Fruit fly (Drosophila melanogaster) whole organism, prepupa: ENCODE data around the gene Jhbp15.
A peak's percentile ranks its signal among the peaks of the same experiment; 100 is the strongest.

Experiments used
- Blimp-1 ChIP-seq: fragments of 200-800 bp; sonication (Bioruptor generic); optimal IDR thresholded peaks from 3 replicates; lab custom pipeline; 2017; ENCODE audit warnings: missing biosample characterization, missing genetic modification characterization, mild to moderate bottlenecking, moderate library complexity, missing genetic modification reagents
- CG10669 ChIP-seq: fragments of 200-800 bp; sonication (Bioruptor generic); optimal IDR thresholded peaks from 3 replicates; lab custom pipeline; 2018; ENCODE audit warnings: missing biosample characterization, mild to moderate bottlenecking, missing genetic modification characterization, moderate library complexity
- CG11902 ChIP-seq: fragments of 200-800 bp; sonication (Bioruptor generic); optimal IDR thresholded peaks from 3 replicates; lab custom pipeline; 2016; ENCODE audit warnings: missing biosample characterization, missing genetic modification characterization
- CG15336 ChIP-seq: fragments of 200-800 bp; sonication (Bioruptor generic); IDR thresholded peaks from 2 replicates; pipeline ENCODE4 v1.3.6; 2022; ENCODE audit warnings: missing biosample characterization, missing genetic modification characterization
- CG1621 ChIP-seq: fragments of 200-800 bp; sonication (Bioruptor generic); optimal IDR thresholded peaks from 3 replicates; lab custom pipeline; 2018; ENCODE audit warnings: missing biosample characterization, mild to moderate bottlenecking, missing genetic modification characterization
- CG31627 ChIP-seq: fragments of 200-800 bp; sonication (Bioruptor generic); optimal IDR thresholded peaks from 3 replicates; lab custom pipeline; 2016; ENCODE audit warnings: missing biosample characterization, missing genetic modification characterization
- CG32006 ChIP-seq: fragments of 200-800 bp; sonication (Bioruptor generic); optimal IDR thresholded peaks from 3 replicates; lab custom pipeline; 2017; ENCODE audit warnings: missing biosample characterization, mild to moderate bottlenecking, missing genetic modification characterization
- CG3919 ChIP-seq: fragments of 200-800 bp; sonication (Bioruptor generic); optimal IDR thresholded peaks from 3 replicates; lab custom pipeline; 2016; ENCODE audit warnings: missing biosample characterization, missing genetic modification characterization
- CG4318 ChIP-seq: fragments of 200-800 bp; sonication (Bioruptor generic); optimal IDR thresholded peaks from 3 replicates; lab custom pipeline; 2017; ENCODE audit warnings: missing biosample characterization, mild to moderate bottlenecking, missing genetic modification characterization
- CG6276 ChIP-seq: fragments of 200-800 bp; sonication (Bioruptor generic); optimal IDR thresholded peaks from 2 replicates; lab custom pipeline; 2017; ENCODE audit warnings: missing biosample characterization, mild to moderate bottlenecking, missing genetic modification characterization
- CG6792 ChIP-seq: fragments of 200-800 bp; sonication (Bioruptor generic); optimal IDR thresholded peaks from 3 replicates; lab custom pipeline; 2016; ENCODE audit warnings: missing biosample characterization, missing genetic modification characterization
- CG6808 ChIP-seq: fragments of 200-800 bp; sonication (Bioruptor generic); optimal IDR thresholded peaks from 3 replicates; lab custom pipeline; 2017; ENCODE audit warnings: missing biosample characterization, missing genetic modification characterization, mild to moderate bottlenecking, moderate library complexity, missing genetic modification reagents
- CG6854 ChIP-seq: fragments of 200-800 bp; sonication (Bioruptor generic); optimal IDR thresholded peaks from 2 replicates; lab custom pipeline; 2017; ENCODE audit warnings: missing biosample characterization, mild to moderate bottlenecking, missing genetic modification characterization
- CG7368 ChIP-seq: fragments of 200-800 bp; sonication (Bioruptor generic); optimal IDR thresholded peaks from 3 replicates; lab custom pipeline; 2016; ENCODE audit warnings: missing biosample characterization, missing genetic modification characterization
- CG8119 ChIP-seq: fragments of 200-800 bp; sonication (Bioruptor generic); IDR thresholded peaks from 3 replicates; pipeline ENCODE4 v1.3.6; 2022; ENCODE audit warnings: missing biosample characterization, missing genetic modification characterization
- CG9139 ChIP-seq: fragments of 200-800 bp; sonication (Bioruptor generic); optimal IDR thresholded peaks from 3 replicates; lab custom pipeline; 2017; ENCODE audit warnings: missing biosample characterization, mild to moderate bottlenecking, missing genetic modification characterization
- Eip75B ChIP-seq: fragments of 200-800 bp; sonication (Bioruptor generic); optimal IDR thresholded peaks from 3 replicates; lab custom pipeline; 2016; ENCODE audit warnings: missing biosample characterization, missing genetic modification characterization
- Eip78C ChIP-seq: fragments of 200-800 bp; sonication (Bioruptor generic); peaks from one replicate; lab custom pipeline; 2016; ENCODE audit warnings: missing biosample characterization, missing genetic modification characterization
- Eip93F ChIP-seq: fragments of 200-800 bp; sonication (Bioruptor generic); optimal IDR thresholded peaks from 2 replicates; lab custom pipeline; 2016; ENCODE audit warnings: missing biosample characterization, mild to moderate bottlenecking, missing genetic modification characterization
- Ets21C ChIP-seq: fragments of 200-800 bp; sonication (Bioruptor generic); optimal IDR thresholded peaks from 3 replicates; lab custom pipeline; 2016; ENCODE audit warnings: missing biosample characterization, missing genetic modification characterization
- Ets96B ChIP-seq: fragments of 200-800 bp; optimal IDR thresholded peaks from 2 replicates; lab custom pipeline; 2019; ENCODE audit warnings: missing biosample characterization, mild to moderate bottlenecking, missing genetic modification characterization, moderate library complexity
- Gug ChIP-seq: fragments of 200-800 bp; sonication (Bioruptor generic); IDR thresholded peaks from 2 replicates; pipeline ENCODE4 v1.3.6; 2022; ENCODE audit warnings: missing biosample characterization, missing genetic modification characterization
- Hr38 ChIP-seq: sonication (Bioruptor generic); optimal IDR thresholded peaks from 2 replicates; lab custom pipeline; 2016; ENCODE audit warnings: missing biosample characterization, missing genetic modification characterization
- Hr39 ChIP-seq: fragments of 200-800 bp; sonication (Bioruptor generic); optimal IDR thresholded peaks from 2 replicates; lab custom pipeline; 2016; ENCODE audit warnings: missing biosample characterization, missing genetic modification characterization
- Hr4 ChIP-seq: fragments of 200-800 bp; sonication (Bioruptor generic); optimal IDR thresholded peaks from 3 replicates; lab custom pipeline; 2016; ENCODE audit warnings: missing biosample characterization, missing genetic modification characterization
- Met ChIP-seq: fragments of 200-800 bp; sonication (Bioruptor generic); optimal IDR thresholded peaks from 3 replicates; lab custom pipeline; 2016; ENCODE audit warnings: missing biosample characterization, missing genetic modification characterization
- Smox ChIP-seq: fragments of 200-800 bp; sonication (Bioruptor generic); optimal IDR thresholded peaks from 3 replicates; lab custom pipeline; 2016; ENCODE audit warnings: missing biosample characterization, missing genetic modification characterization
- Sox102F ChIP-seq: fragments of 200-800 bp; sonication (Bioruptor generic); optimal IDR thresholded peaks from 2 replicates; lab custom pipeline; 2016; ENCODE audit warnings: missing biosample characterization, mild to moderate bottlenecking, missing genetic modification characterization
- Sox14 ChIP-seq: fragments of 200-800 bp; sonication (Bioruptor generic); optimal IDR thresholded peaks from 3 replicates; lab custom pipeline; 2016; ENCODE audit warnings: missing biosample characterization, missing genetic modification characterization
- achi ChIP-seq: fragments of 200-800 bp; sonication (Bioruptor generic); optimal IDR thresholded peaks from 3 replicates; lab custom pipeline; 2016; ENCODE audit warnings: missing biosample characterization, missing genetic modification characterization
- acj6 ChIP-seq: fragments of 200-800 bp; sonication (Bioruptor generic); optimal IDR thresholded peaks from 3 replicates; lab custom pipeline; 2016; ENCODE audit warnings: missing biosample characterization, missing genetic modification characterization
- cyc ChIP-seq: fragments of 200-800 bp; sonication (Bioruptor generic); optimal IDR thresholded peaks from 3 replicates; lab custom pipeline; 2016; ENCODE audit warnings: missing biosample characterization, missing genetic modification characterization
- dsx ChIP-seq: fragments of 200-800 bp; optimal IDR thresholded peaks from 3 replicates; lab custom pipeline; 2019; ENCODE audit warnings: missing biosample characterization, mild to moderate bottlenecking, missing genetic modification characterization, moderate library complexity; ENCODE audit not compliant: poor library complexity, severe bottlenecking
- eg ChIP-seq: fragments of 200-800 bp; sonication (Bioruptor generic); IDR thresholded peaks from 3 replicates; pipeline ENCODE4 v1.3.6; 2022; ENCODE audit warnings: missing biosample characterization, missing genetic modification characterization
- fd59A ChIP-seq: fragments of 200-800 bp; sonication (Bioruptor generic); optimal IDR thresholded peaks from 2 replicates; lab custom pipeline; 2017; ENCODE audit warnings: missing biosample characterization, mild to moderate bottlenecking, missing genetic modification characterization, missing genetic modification reagents
- fd85E ChIP-seq: fragments of 200-800 bp; sonication (Bioruptor generic); optimal IDR thresholded peaks from 3 replicates; lab custom pipeline; 2016; ENCODE audit warnings: missing biosample characterization, missing genetic modification characterization
- fkh ChIP-seq: fragments of 200-800 bp; sonication (Bioruptor generic); optimal IDR thresholded peaks from 3 replicates; lab custom pipeline; 2017; ENCODE audit warnings: missing biosample characterization, mild to moderate bottlenecking, missing genetic modification characterization, moderate library complexity
- net ChIP-seq: fragments of 200-800 bp; sonication (Bioruptor generic); optimal IDR thresholded peaks from 3 replicates; lab custom pipeline; 2016; ENCODE audit warnings: missing biosample characterization, missing genetic modification characterization
- pdm3 ChIP-seq: fragments of 200-800 bp; sonication (Bioruptor generic); optimal IDR thresholded peaks from 3 replicates; lab custom pipeline; 2016; ENCODE audit warnings: missing biosample characterization, missing genetic modification characterization
- salr ChIP-seq, 2 experiments: fragments of 200-800 bp; sonication (Bioruptor generic); optimal IDR thresholded peaks; 3 replicates each; lab custom pipeline; 2016 to 2018; ENCODE audit warnings: missing biosample characterization in 2 of 2, missing genetic modification characterization in 2 of 2, mild to moderate bottlenecking in 1 of 2
- spab ChIP-seq: fragments of 200-800 bp; sonication (Bioruptor generic); optimal IDR thresholded peaks from 2 replicates; lab custom pipeline; 2017; ENCODE audit warnings: missing biosample characterization, mild to moderate bottlenecking, missing genetic modification characterization, missing genetic modification reagents
- ss ChIP-seq, 2 experiments: fragments of 200-800 bp; sonication (Bioruptor generic); optimal IDR thresholded peaks; 2 replicates in 1 of 2; 3 replicates in 1 of 2; lab custom pipeline; 2017 to 2018; ENCODE audit warnings: mild to moderate bottlenecking in 2 of 2, missing biosample characterization in 2 of 2, missing genetic modification characterization in 2 of 2, moderate library complexity in 1 of 2
- svp ChIP-seq: fragments of 200-800 bp; sonication (Bioruptor generic); peaks from one replicate; lab custom pipeline; 2016; ENCODE audit warnings: missing biosample characterization, missing genetic modification characterization

Jhbp15 gene

DNA sequence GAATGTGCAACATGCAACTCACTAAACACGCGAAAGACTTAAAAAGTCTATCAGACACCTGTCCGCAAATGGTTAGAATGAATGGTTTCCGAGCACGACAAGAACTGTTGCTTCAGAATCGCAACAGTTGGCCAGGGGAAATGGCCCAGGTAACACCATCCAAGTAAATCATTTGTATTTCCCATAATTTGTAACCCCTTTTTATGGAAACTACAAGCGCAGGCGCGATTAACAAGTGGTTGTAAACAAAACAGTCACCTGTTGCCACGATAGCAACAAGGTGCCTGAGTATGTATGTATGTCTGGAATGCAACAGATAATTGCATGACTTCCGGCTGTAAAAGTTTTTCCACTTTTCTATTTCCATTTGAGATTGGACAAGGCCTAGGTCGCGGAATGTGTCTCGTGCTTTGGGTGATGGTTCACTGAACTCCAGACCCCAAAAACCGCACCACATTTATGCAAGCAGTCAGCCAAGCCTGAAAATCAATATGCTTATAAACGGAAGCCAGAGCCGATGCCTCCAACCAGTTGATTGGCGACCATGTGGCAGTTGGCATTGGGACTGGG, 7.1 kb downstream of the Jhbp15 start, which contains the start of gene CG12278:
Gene CG12278 (plus strand): TSS at position 520 of the 570 bp plus-strand sequence.
- TF ChIP-seq spab (GFP tag; lab: Kevin White, UChicago) = no peak
- TF ChIP-seq CG31627 = no peak
- peak in 1 of 2 experiments; percentile 19 for TF ChIP-seq ss (GFP tag; optimal IDR thresholded peaks at IDR 0.05; lab: Kevin White, UChicago)

- TF ChIP-seq fd59A (GFP tag; lab: Kevin White, UChicago) (no peak), cyc (GFP tag; lab: Kevin White, UChicago) (no peak), CG7368 (no peak), acj6 (GFP tag; lab: Kevin White, UChicago) (no peak), Hr39 (GFP tag; lab: Kevin White, UChicago) (no peak), Eip75B (GFP tag; lab: Kevin White, UChicago) (no peak), CG32006 (no peak), achi (GFP tag; lab: Kevin White, UChicago) (no peak), CG8119 (GFP tag; lab: Robert Waterston, UW) (no peak), Ets21C (GFP tag; lab: Kevin White, UChicago) (no peak), CG31627 (no peak), salr (GFP tag; optimal IDR thresholded peaks at IDR 0.05; lab: Kevin White, UChicago) (no peak), ss (GFP tag; optimal IDR thresholded peaks at IDR 0.05; lab: Kevin White, UChicago) (no peak), CG3919 (no peak), fkh (no peak), CG9139 (no peak), fd85E (GFP tag; lab: Kevin White, UChicago) (no peak), CG6276 (no peak), CG6792 (GFP tag; lab: Kevin White, UChicago) (no peak), Met (GFP tag; lab: Kevin White, UChicago) (no peak)
- TF ChIP-seq, all 60 proteins: peak for 0
Observed at dm6 chr3R:21042399-21042798, 8.4 kb downstream of the Jhbp15 start, which contains the start of gene Dhc93AB. Dhc93AB (minus strand) TSS chr3R:21042499.

DNA sequence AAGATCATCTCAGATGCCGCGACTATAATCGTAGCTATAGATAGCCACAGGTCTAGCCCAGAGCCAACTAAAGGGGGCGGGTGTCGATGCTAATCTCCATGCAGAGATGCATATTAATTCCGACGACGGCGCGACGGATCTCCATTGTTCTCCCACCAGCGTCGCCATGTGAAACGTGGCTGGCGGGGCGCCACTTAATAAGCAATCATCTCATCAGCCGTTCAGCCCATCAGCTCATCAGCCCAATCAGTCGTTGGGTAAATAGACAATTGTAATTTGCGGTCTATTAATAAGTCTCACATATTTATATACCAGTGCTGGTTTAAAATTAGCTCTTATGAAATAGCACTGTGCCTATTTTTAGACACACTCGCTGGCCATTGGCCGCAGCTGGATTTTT, 25.3 kb downstream of the Jhbp15 start:
- peak; percentile 58 for TF ChIP-seq svp
- TF ChIP-seq Smox (GFP tag; lab: Kevin White, UChicago) = no peak

DNA sequence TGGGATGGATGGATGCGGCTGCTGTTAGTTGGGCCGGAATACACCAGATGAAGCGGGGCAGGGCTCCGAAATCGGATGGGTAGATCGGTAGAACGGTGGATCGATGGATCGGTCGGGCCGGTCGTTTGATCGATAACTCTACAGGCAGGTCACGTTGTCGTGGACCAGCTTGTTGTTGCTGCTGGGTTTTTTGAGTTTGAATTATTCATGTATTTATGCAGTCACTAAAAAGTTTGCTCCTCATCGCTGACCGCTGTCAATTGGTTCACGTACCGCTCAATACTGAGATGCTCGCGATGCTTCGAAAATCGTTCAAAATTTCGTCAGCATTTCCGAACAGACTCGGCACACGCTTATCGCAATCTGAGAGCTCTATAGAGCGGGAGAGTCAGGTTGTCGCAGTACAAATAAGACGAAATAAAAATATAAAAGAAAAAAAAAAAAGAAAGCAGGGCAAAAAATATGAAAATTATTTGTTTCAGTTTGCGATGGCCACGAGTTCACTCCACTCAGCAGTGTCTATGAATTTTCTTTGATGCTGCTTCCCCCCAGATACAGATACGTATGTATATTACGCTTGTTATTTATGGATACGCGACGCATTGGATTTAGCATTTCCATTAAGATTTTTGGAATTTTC, 26.8 kb downstream of the Jhbp15 start, which contains the start of gene peg:
Gene peg (minus strand): TSS at position 262 of the 640 bp plus-strand sequence.
- TF ChIP-seq Sox14 (GFP tag; lab: Kevin White, UChicago) (no peak), CG6276 (peak; percentile 55), CG4318 (no peak), fd85E (GFP tag; lab: Kevin White, UChicago) (no peak), CG6792 (GFP tag; lab: Kevin White, UChicago) (no peak), pdm3 (GFP tag; lab: Kevin White, UChicago) (peak; percentile 12), Ets21C (GFP tag; lab: Kevin White, UChicago) (no peak), Gug (peak; percentile 40; the same call in 1 of the 2 replicates), Smox (GFP tag; lab: Kevin White, UChicago) (peak; percentile 8), CG15336 (GFP tag; lab: Robert Waterston, UW) (peak; percentile 44; the same call in 1 of the 2 replicates), eg (GFP tag; lab: Robert Waterston, UW) (peak; percentile 81), CG1621 (tag; lab: Kevin White, UChicago) (no peak), Ets96B (tag; lab: Kevin White, UChicago) (no peak), CG9139 (peak; percentile 31), Hr39 (GFP tag; lab: Kevin White, UChicago) (no peak), CG11902 (GFP tag; lab: Kevin White, UChicago) (no peak), CG6808 (GFP tag; lab: Kevin White, UChicago) (peak; percentile 26), spab (GFP tag; lab: Kevin White, UChicago) (no peak), Hr38 (GFP tag; lab: Kevin White, UChicago) (no peak), Blimp-1 (GFP tag; lab: Kevin White, UChicago) (no peak), Met (GFP tag; lab: Kevin White, UChicago) (peak; percentile 20), Sox102F (GFP tag; lab: Kevin White, UChicago) (peak; percentile 40), CG31627 (no peak), net (GFP tag; lab: Kevin White, UChicago) (peak; percentile 28), CG6854 (no peak), Hr4 (no peak), salr (GFP tag; optimal IDR thresholded peaks at IDR 0.05; lab: Kevin White, UChicago) (no peak), Eip78C (GFP tag; lab: Kevin White, UChicago) (peak; percentile 65), CG32006 (peak; percentile 15), Eip93F (GFP tag; lab: Kevin White, UChicago) (no peak), dsx (GFP tag; lab: Kevin White, UChicago) (no peak), CG10669 (GFP tag; lab: Kevin White, UChicago) (no peak)
